Fruit fly (Drosophila melanogaster) whole organism: Measurements from ENCODE around the gene Agpat3.

Experiments used
- CG8478 ChIP-seq: fragments of >200 bp; optimal IDR thresholded peaks from 2 replicates; lab custom pipeline; 2018; ENCODE audit warnings: inconsistent platforms
- Dll ChIP-seq: fragments of >200 bp; optimal IDR thresholded peaks from 2 replicates; lab custom pipeline; 2017
- EcR ChIP-seq, 2 experiments: fragments of >200 bp; optimal IDR thresholded peaks; 2 replicates each; lab custom pipeline; 2017; ENCODE audit warnings: missing biosample characterization in 2 of 2, missing genetic modification characterization in 2 of 2, missing genetic modification reagents in 2 of 2
- pan ChIP-seq: fragments of >200 bp; optimal IDR thresholded peaks from 2 replicates; lab custom pipeline; 2017
- psq ChIP-seq: fragments of >200 bp; optimal IDR thresholded peaks from 2 replicates; lab custom pipeline; 2017
- usp ChIP-seq: fragments of >200 bp; optimal IDR thresholded peaks from 2 replicates; lab custom pipeline; 2017; ENCODE audit warnings: missing biosample characterization, missing genetic modification characterization, mixed read lengths

The Agpat3 gene

dm6 chr3L:16361200-16361815 is 24.4 kb downstream of the Agpat3 start:
- TF ChIP-seq psq, result no peak
- no peak for TF ChIP-seq CG8478 (lab: Kevin White, UChicago)
- no peak for TF ChIP-seq usp (GFP tag; lab: Kevin White, UChicago)
- no peak for TF ChIP-seq Dll (lab: Kevin White, UChicago)
- no peak for TF ChIP-seq EcR (GFP tag; optimal IDR thresholded peaks at IDR 0.05; lab: Kevin White, UChicago)
- TF ChIP-seq pan (lab: Kevin White, UChicago), result no peak

- no peak for TF ChIP-seq Dll (lab: Kevin White, UChicago)
- no peak for TF ChIP-seq EcR (GFP tag; optimal IDR thresholded peaks at IDR 0.05; lab: Kevin White, UChicago)
- no peak for TF ChIP-seq psq
- no peak for TF ChIP-seq pan (lab: Kevin White, UChicago)
- no peak for TF ChIP-seq usp (GFP tag; lab: Kevin White, UChicago)
- no peak for TF ChIP-seq CG8478 (lab: Kevin White, UChicago)
Observed at dm6 chr3L:16359795-16360194, 26.0 kb downstream of the Agpat3 start.

dm6 chr3L:16359219-16359748 is 26.5 kb downstream of the Agpat3 start, which contains the start of gene ringer:
TSS of gene ringer (minus strand) at chr3L:16359428.
- TF ChIP-seq psq (no peak), Dll (lab: Kevin White, UChicago) (no peak), CG8478 (lab: Kevin White, UChicago) (no peak), pan (lab: Kevin White, UChicago) (no peak), EcR (GFP tag; optimal IDR thresholded peaks at IDR 0.05; lab: Kevin White, UChicago) (no peak)

- TF ChIP-seq pan (lab: Kevin White, UChicago) (no peak), CG8478 (lab: Kevin White, UChicago) (no peak), Dll (lab: Kevin White, UChicago) (no peak), psq (no peak), EcR (GFP tag; optimal IDR thresholded peaks at IDR 0.05; lab: Kevin White, UChicago) (no peak), usp (GFP tag; lab: Kevin White, UChicago) (no peak)
Observed at dm6 chr3L:16357860-16358259, 27.9 kb downstream of the Agpat3 start.

dm6 chr3L:16357187-16357728 is 28.5 kb downstream of the Agpat3 start:
- TF ChIP-seq EcR (GFP tag; optimal IDR thresholded peaks at IDR 0.05; lab: Kevin White, UChicago) (peak in 1 of 2 experiments; percentile 64), usp (GFP tag; lab: Kevin White, UChicago) (no peak)

dm6 chr3L:16356171-16356765 is 29.5 kb downstream of the Agpat3 start:
- TF ChIP-seq EcR (GFP tag; optimal IDR thresholded peaks at IDR 0.05; lab: Kevin White, UChicago) (no peak), psq (no peak), usp (GFP tag; lab: Kevin White, UChicago) (no peak), CG8478 (lab: Kevin White, UChicago) (no peak), Dll (lab: Kevin White, UChicago) (no peak), pan (lab: Kevin White, UChicago) (no peak)

dm6 chr3L:16354197-16354596 is 31.6 kb downstream of the Agpat3 start, which contains the start of gene Pdh:
TSS of gene Pdh (minus strand) at chr3L:16354297.
- TF ChIP-seq CG8478 (lab: Kevin White, UChicago) (no peak), usp (GFP tag; lab: Kevin White, UChicago) (no peak), pan (lab: Kevin White, UChicago) (no peak), EcR (GFP tag; optimal IDR thresholded peaks at IDR 0.05; lab: Kevin White, UChicago) (no peak), psq (no peak), Dll (lab: Kevin White, UChicago) (no peak)

- no peak for TF ChIP-seq CG8478 (lab: Kevin White, UChicago)
- TF ChIP-seq EcR (GFP tag; optimal IDR thresholded peaks at IDR 0.05; lab: Kevin White, UChicago), result no peak
- TF ChIP-seq psq, result no peak
- TF ChIP-seq Dll (lab: Kevin White, UChicago), result no peak
- TF ChIP-seq pan (lab: Kevin White, UChicago), result no peak
- no peak for TF ChIP-seq usp (GFP tag; lab: Kevin White, UChicago)
Observed at dm6 chr3L:16351770-16352429, 33.9 kb downstream of the Agpat3 start, which contains the start of the genes Golgin104 and Tcs3. TSS of gene Golgin104 (minus strand) at chr3L:16351951. TSS of gene Tcs3 (plus strand) at chr3L:16351991.

- TF ChIP-seq pan (lab: Kevin White, UChicago), result no peak
- no peak for TF ChIP-seq CG8478 (lab: Kevin White, UChicago)
- no peak for TF ChIP-seq usp (GFP tag; lab: Kevin White, UChicago)
- no peak for TF ChIP-seq Dll (lab: Kevin White, UChicago)
- no peak for TF ChIP-seq psq
- no peak for TF ChIP-seq EcR (GFP tag; optimal IDR thresholded peaks at IDR 0.05; lab: Kevin White, UChicago)
Observed at dm6 chr3L:16349686-16350085, 36.1 kb downstream of the Agpat3 start.

- TF ChIP-seq psq (no peak), CG8478 (lab: Kevin White, UChicago) (no peak), usp (GFP tag; lab: Kevin White, UChicago) (no peak), Dll (lab: Kevin White, UChicago) (no peak), EcR (GFP tag; optimal IDR thresholded peaks at IDR 0.05; lab: Kevin White, UChicago) (no peak), pan (lab: Kevin White, UChicago) (no peak)
Observed at dm6 chr3L:16347914-16348313, 37.8 kb downstream of the Agpat3 start, which contains the start of gene mRpS34. TSS of gene mRpS34 (plus strand) at chr3L:16348074.

dm6 chr3L:16346023-16346422 is 39.7 kb downstream of the Agpat3 start, which contains the start of gene CG33257:
TSS of gene CG33257 (plus strand) at chr3L:16346323.
- TF ChIP-seq Dll (lab: Kevin White, UChicago) (no peak), CG8478 (lab: Kevin White, UChicago) (no peak), psq (no peak), pan (lab: Kevin White, UChicago) (no peak), EcR (GFP tag; optimal IDR thresholded peaks at IDR 0.05; lab: Kevin White, UChicago) (no peak), usp (GFP tag; lab: Kevin White, UChicago) (no peak)
